Fruit fly (Drosophila melanogaster): Measurements from ENCODE around the gene Cyp4d2.

- TF ChIP-seq CG8159 (tag; optimal IDR thresholded peaks at IDR 0.05), result no peak
- TF ChIP-seq rn (GFP tag; IDR thresholded peaks at IDR 0.05), result no peak
These were observed 16.1 kb downstream of the Cyp4d2 start for dm6 chrX:2191896-2192295.
